Worm (Caenorhabditis elegans) whole organism, young adult: ENCODE data around the gene Y26G10.4.

ENCODE experiments used
- B0019.2 ChIP-seq: fragments of 200-800 bp; sonication (Bioruptor generic); conservative IDR thresholded peaks from 2 replicates; pipeline ENCODE4 v1.3.6; 2022; ENCODE audit warnings: missing genetic modification reagents, missing genetic modification characterization, missing compliant biosample characterization
- C06A6.2 ChIP-seq: fragments of 200-800 bp; sonication (Bioruptor generic); conservative IDR thresholded peaks from 2 replicates; pipeline ENCODE4 v1.3.6; 2022; ENCODE audit warnings: missing genetic modification characterization, missing compliant biosample characterization
- F10E7.11 ChIP-seq: sonication (generic microtip); optimal IDR thresholded peaks from 2 replicates; lab custom pipeline; 2017; ENCODE audit warnings: mild to moderate bottlenecking, missing genetic modification characterization, moderate library complexity, missing compliant biosample characterization
- F22D6.2 ChIP-seq: sonication (generic microtip); optimal IDR thresholded peaks from 2 replicates; lab custom pipeline; 2016; ENCODE audit warnings: mild to moderate bottlenecking, missing genetic modification characterization, missing compliant biosample characterization
- F23B12.7 ChIP-seq: sonication (generic microtip); optimal IDR thresholded peaks from 2 replicates; lab custom pipeline; 2017; ENCODE audit warnings: missing genetic modification characterization, mild to moderate bottlenecking, missing compliant biosample characterization, antibody characterized with exemption, moderate library complexity; ENCODE audit not compliant: insufficient read depth
- F37B4.10 ChIP-seq: fragments of 200-800 bp; sonication (Bioruptor generic); IDR thresholded peaks from 2 replicates; pipeline ENCODE4 v1.3.6; 2022; ENCODE audit warnings: missing genetic modification characterization, missing compliant biosample characterization
- F55B11.4 ChIP-seq: sonication (generic microtip); optimal IDR thresholded peaks from 2 replicates; lab custom pipeline; 2016; ENCODE audit warnings: missing compliant biosample characterization, missing genetic modification characterization, borderline replicate concordance; ENCODE audit not compliant: insufficient read depth
- T07F8.4 ChIP-seq: sonication (generic microtip); optimal IDR thresholded peaks from 2 replicates; lab custom pipeline; 2016; ENCODE audit warnings: mild to moderate bottlenecking, missing genetic modification characterization, moderate library complexity, missing compliant biosample characterization
- T26A5.8 ChIP-seq: sonication (generic microtip); optimal IDR thresholded peaks from 2 replicates; lab custom pipeline; 2016; ENCODE audit warnings: missing genetic modification characterization, missing compliant biosample characterization
- Y53F4B.3 ChIP-seq: fragments of 200-800 bp; sonication (Bioruptor generic); IDR thresholded peaks from 2 replicates; pipeline ENCODE4 v1.3.6; 2022; ENCODE audit warnings: missing genetic modification reagents, missing genetic modification characterization, missing compliant biosample characterization
- Y53G8AR.9 ChIP-seq: fragments of 200-800 bp; sonication (Bioruptor generic); conservative IDR thresholded peaks from 2 replicates; pipeline ENCODE4 v1.3.6; 2022; ENCODE audit warnings: missing genetic modification reagents, missing genetic modification characterization, missing compliant biosample characterization
- Y56A3A.18 ChIP-seq: fragments of 200-800 bp; sonication (Bioruptor generic); IDR thresholded peaks from 2 replicates; pipeline ENCODE4 v1.3.6; 2022; ENCODE audit warnings: missing genetic modification reagents, missing genetic modification characterization, missing compliant biosample characterization
- Y79H2A.3 ChIP-seq: fragments of 200-800 bp; sonication (Bioruptor generic); conservative IDR thresholded peaks from 2 replicates; pipeline ENCODE4 v1.3.6; 2022; ENCODE audit warnings: missing genetic modification reagents, missing genetic modification characterization, missing compliant biosample characterization
- Y95B8A.8 ChIP-seq: fragments of 200-800 bp; sonication (Bioruptor generic); IDR thresholded peaks from 2 replicates; pipeline ENCODE4 v1.3.6; 2022; ENCODE audit warnings: missing genetic modification reagents, missing genetic modification characterization, missing compliant biosample characterization
- ZK185.1 ChIP-seq: sonication (generic microtip); optimal IDR thresholded peaks from 2 replicates; lab custom pipeline; 2016; ENCODE audit warnings: mild to moderate bottlenecking, missing genetic modification characterization, missing compliant biosample characterization; ENCODE audit not compliant: poor library complexity, severe bottlenecking
- aptf-2 ChIP-seq: fragments of 200-800 bp; sonication (Bioruptor generic); conservative IDR thresholded peaks from 2 replicates; pipeline ENCODE4 v1.3.6; 2022; ENCODE audit warnings: missing genetic modification reagents, missing genetic modification characterization, missing compliant biosample characterization
- attf-6 ChIP-seq: fragments of 200-800 bp; sonication (Bioruptor generic); IDR thresholded peaks from 2 replicates; pipeline ENCODE4 v1.3.6; 2022; ENCODE audit warnings: missing genetic modification reagents, missing genetic modification characterization, missing compliant biosample characterization
- bed-2 ChIP-seq: fragments of 200-800 bp; sonication (Bioruptor generic); IDR thresholded peaks from 2 replicates; pipeline ENCODE4 v1.3.6; 2022; ENCODE audit warnings: missing genetic modification reagents, missing genetic modification characterization, missing compliant biosample characterization
- cebp-2 ChIP-seq: fragments of 200-800 bp; sonication (Bioruptor generic); IDR thresholded peaks from 2 replicates; pipeline ENCODE4 v1.3.6; 2022; ENCODE audit warnings: missing genetic modification characterization, missing compliant biosample characterization
- ceh-79 ChIP-seq: sonication (generic microtip); optimal IDR thresholded peaks from 2 replicates; lab custom pipeline; 2017; ENCODE audit warnings: mild to moderate bottlenecking, missing genetic modification characterization, missing compliant biosample characterization
- chd-7 ChIP-seq: sonication (generic microtip); optimal IDR thresholded peaks from 2 replicates; lab custom pipeline; 2016; ENCODE audit warnings: mild to moderate bottlenecking, missing genetic modification characterization, moderate library complexity, missing compliant biosample characterization
- dpl-1 ChIP-seq: fragments of 150-350 bp; optimal IDR thresholded peaks from 2 replicates; lab custom pipeline; 2014; ENCODE audit warnings: missing biosample characterization, missing genetic modification reagents, missing genetic modification characterization
- egl-18 ChIP-seq: fragments of 200-800 bp; sonication (Bioruptor generic); IDR thresholded peaks from 2 replicates; pipeline ENCODE4 v1.3.6; 2022; ENCODE audit warnings: missing genetic modification reagents, missing genetic modification characterization, missing compliant biosample characterization
- egrh-3 ChIP-seq: fragments of 200-800 bp; sonication (Bioruptor generic); IDR thresholded peaks from 2 replicates; pipeline ENCODE4 v1.3.6; 2022; ENCODE audit warnings: missing genetic modification reagents, missing genetic modification characterization, missing compliant biosample characterization
- hmg-1.2 ChIP-seq: fragments of 200-800 bp; sonication (Bioruptor generic); IDR thresholded peaks from 2 replicates; pipeline ENCODE4 v1.3.6; 2022; ENCODE audit warnings: missing genetic modification reagents, missing genetic modification characterization, missing compliant biosample characterization
- hrde-1 ChIP-seq: sonication (generic microtip); optimal IDR thresholded peaks from 2 replicates; lab custom pipeline; 2016; ENCODE audit warnings: missing genetic modification characterization, mild to moderate bottlenecking, missing compliant biosample characterization, moderate library complexity, missing genotype, missing genetic modification reagents, borderline replicate concordance
- let-607 ChIP-seq, 2 experiments: fragments of 200-800 bp in 1 of 2; sonication (Bioruptor generic) in 1 of 2; sonication (generic microtip) in 1 of 2; optimal IDR thresholded peaks; 2 replicates each; lab custom pipeline; 2016 to 2018; ENCODE audit warnings: mild to moderate bottlenecking in 2 of 2, missing compliant biosample characterization in 2 of 2, missing genetic modification characterization in 2 of 2, moderate library complexity in 2 of 2, missing genotype in 1 of 2
- lin-35 ChIP-seq, 3 experiments: fragments of 150-350 bp in 2 of 3; sonication (generic microtip) in 1 of 3; optimal IDR thresholded peaks; 2 replicates each; lab custom pipeline; 2014 to 2018; ENCODE audit warnings: missing biosample characterization in 3 of 3, missing genetic modification characterization in 3 of 3, missing genetic modification reagents in 3 of 3
- lin-54 ChIP-seq: fragments of 200-800 bp; sonication (Bioruptor generic); optimal IDR thresholded peaks from 2 replicates; lab custom pipeline; 2018; ENCODE audit warnings: mild to moderate bottlenecking, missing genetic modification characterization, missing compliant biosample characterization
- mcd-1 ChIP-seq: fragments of 200-800 bp; sonication (Bioruptor generic); IDR thresholded peaks from 2 replicates; pipeline ENCODE4 v1.3.6; 2022; ENCODE audit warnings: missing genetic modification reagents, missing genetic modification characterization, missing compliant biosample characterization
- nfya-2 ChIP-seq: fragments of 200-800 bp; sonication (Bioruptor generic); IDR thresholded peaks from 2 replicates; pipeline ENCODE4 v1.3.6; 2022; ENCODE audit warnings: missing genetic modification reagents, missing genetic modification characterization, missing compliant biosample characterization
- nhr-120 ChIP-seq: fragments of 200-800 bp; sonication (Bioruptor generic); IDR thresholded peaks from 2 replicates; pipeline ENCODE4 v1.3.6; 2022; ENCODE audit warnings: missing genetic modification characterization, missing compliant biosample characterization
- nhr-27 ChIP-seq: fragments of 200-800 bp; sonication (Bioruptor generic); optimal IDR thresholded peaks from 2 replicates; lab custom pipeline; 2018; ENCODE audit warnings: mild to moderate bottlenecking, missing genetic modification characterization, moderate library complexity, missing compliant biosample characterization
- pha-4 ChIP-seq: fragments of 150-350 bp; sonication (generic microtip); optimal IDR thresholded peaks from 2 replicates; lab custom pipeline; 2014; ENCODE audit warnings: missing biosample characterization, missing genetic modification reagents, missing genetic modification characterization
- rcor-1 ChIP-seq: fragments of 200-800 bp; sonication (Bioruptor generic); IDR thresholded peaks from 2 replicates; pipeline ENCODE4 v1.3.6; 2022; ENCODE audit warnings: missing genetic modification reagents, missing genetic modification characterization, missing compliant biosample characterization
- somi-1 ChIP-seq: fragments of 200-800 bp; sonication (Bioruptor generic); optimal IDR thresholded peaks from 2 replicates; lab custom pipeline; 2018; ENCODE audit warnings: mild to moderate bottlenecking, missing genetic modification characterization, missing compliant biosample characterization
- unc-62 ChIP-seq: fragments of 150-350 bp; optimal IDR thresholded peaks from 2 replicates; lab custom pipeline; 2014; ENCODE audit warnings: missing biosample characterization, missing genetic modification reagents, missing genetic modification characterization
- xnd-1 ChIP-seq: sonication (generic microtip); optimal IDR thresholded peaks from 2 replicates; lab custom pipeline; 2016; ENCODE audit warnings: missing genotype, missing genetic modification reagents, missing genetic modification characterization, missing compliant biosample characterization
- zfh-2 ChIP-seq: fragments of 200-800 bp; sonication (Bioruptor generic); conservative IDR thresholded peaks from 2 replicates; pipeline ENCODE4 v1.3.6; 2022; ENCODE audit warnings: missing genetic modification reagents, missing genetic modification characterization, missing compliant biosample characterization
- zim-3 ChIP-seq: sonication (generic microtip); optimal IDR thresholded peaks from 2 replicates; lab custom pipeline; 2017; ENCODE audit warnings: mild to moderate bottlenecking, missing genetic modification characterization, moderate library complexity, missing compliant biosample characterization
- ztf-25 ChIP-seq: fragments of 200-800 bp; sonication (Bioruptor generic); IDR thresholded peaks from 2 replicates; pipeline ENCODE4 v1.3.6; 2022; ENCODE audit warnings: missing genetic modification reagents, missing genetic modification characterization, missing compliant biosample characterization
- ztf-3 ChIP-seq: fragments of 200-800 bp; sonication (Bioruptor generic); optimal IDR thresholded peaks from 2 replicates; lab custom pipeline; 2018; ENCODE audit warnings: mild to moderate bottlenecking, missing genetic modification characterization, missing compliant biosample characterization

Y26G10.4 gene

DNA sequence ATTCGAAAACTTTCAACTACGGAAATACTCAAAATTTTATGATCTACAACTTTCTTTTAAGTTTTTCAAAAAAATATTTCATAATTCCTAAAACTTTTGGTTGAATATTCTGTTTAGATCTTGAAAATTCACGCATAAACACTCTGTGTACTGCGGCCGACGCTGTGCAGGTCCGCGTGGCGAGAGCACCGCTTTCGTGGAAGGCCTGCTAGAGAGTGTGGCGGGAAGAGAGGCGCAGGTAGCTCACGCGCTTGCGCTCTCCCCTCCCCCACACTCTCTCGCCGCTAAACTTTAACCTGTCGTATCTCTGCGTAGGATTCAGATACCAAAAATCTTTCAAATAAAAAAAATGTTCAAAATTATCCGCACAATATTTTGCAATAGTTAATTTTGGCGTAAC is 15.7 kb downstream of the Y26G10.4 start:
- peak; percentile 59; the same call in 1 of the 2 replicates for TF ChIP-seq egrh-3
- no peak for TF ChIP-seq bed-2
- TF ChIP-seq F55B11.4, result no peak
- TF ChIP-seq zfh-2 (GFP tag; lab: Robert Waterston, UW), result peak; percentile 74

DNA sequence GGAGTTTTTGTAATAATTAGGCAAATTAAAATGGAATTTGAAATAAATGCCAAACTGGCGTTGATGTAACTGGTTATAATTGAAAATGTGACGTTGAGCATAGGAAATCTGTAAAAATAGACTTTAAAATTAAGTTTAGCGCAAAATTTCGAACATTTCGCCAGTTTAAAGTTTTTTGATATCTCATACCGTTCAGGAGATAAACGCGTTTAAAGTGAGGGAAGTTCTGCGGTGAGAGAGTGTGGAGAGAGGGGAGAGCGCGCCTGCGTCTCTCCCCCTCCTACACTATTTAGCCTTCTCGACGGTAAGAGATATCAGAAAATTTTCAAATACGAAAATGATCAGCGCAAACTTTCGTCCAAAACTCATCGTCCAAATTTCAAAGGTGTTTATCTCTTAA is 22.4 kb downstream of the Y26G10.4 start, which contains the start of gene str-92:
str-92 (minus strand) TSS at position 101 of the 400 bp plus-strand sequence.
- no peak for TF ChIP-seq xnd-1 (tag; lab: Kevin White, UChicago)
- no peak for TF ChIP-seq unc-62 (GFP tag; lab: Kevin White, UChicago)
- TF ChIP-seq rcor-1 (GFP tag; lab: Robert Waterston, UW), result no peak
- TF ChIP-seq ztf-25 (GFP tag; lab: Robert Waterston, UW), result no peak
- TF ChIP-seq zim-3 (tag; lab: Kevin White, UChicago), result no peak
- no peak for TF ChIP-seq zfh-2 (GFP tag; lab: Robert Waterston, UW)
- TF ChIP-seq T26A5.8 (tag; lab: Kevin White, UChicago), result no peak
- no peak for TF ChIP-seq nhr-120 (GFP tag; lab: Robert Waterston, UW)
- TF ChIP-seq somi-1 (GFP tag; lab: Kevin White, UChicago), result no peak
- TF ChIP-seq F55B11.4, result no peak
- TF ChIP-seq let-607 (tag; optimal IDR thresholded peaks at IDR 0.05; lab: Kevin White, UChicago), result no peak
- no peak for TF ChIP-seq Y53F4B.3 (GFP tag; lab: Robert Waterston, UW)
- TF ChIP-seq Y56A3A.18, result no peak
- no peak for TF ChIP-seq chd-7
- no peak for TF ChIP-seq lin-54 (GFP tag; lab: Kevin White, UChicago)
- TF ChIP-seq aptf-2, result no peak
- no peak for TF ChIP-seq ztf-3 (GFP tag; lab: Kevin White, UChicago)
- no peak for TF ChIP-seq F10E7.11 (tag; lab: Kevin White, UChicago)
- TF ChIP-seq ZK185.1 (tag; lab: Kevin White, UChicago), result no peak

DNA sequence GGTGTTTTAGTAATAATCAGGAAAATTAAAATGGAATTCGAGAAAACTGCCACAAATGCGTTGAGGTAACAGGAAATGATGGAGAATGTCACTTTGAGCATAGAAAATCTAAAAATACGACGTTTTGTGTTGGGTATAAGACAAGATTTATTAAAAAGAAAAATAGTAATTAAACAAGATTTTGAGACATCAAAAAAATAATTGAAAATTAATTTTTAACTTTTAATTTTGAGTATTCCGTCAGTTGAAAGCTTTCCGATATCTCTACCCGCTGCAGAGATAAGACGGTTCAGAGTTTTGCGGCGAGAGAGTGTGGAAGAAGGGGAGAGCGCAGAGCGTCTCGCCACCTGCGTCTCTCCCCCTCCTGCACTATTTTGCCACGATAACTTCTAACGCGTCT is 25.7 kb downstream of the Y26G10.4 start, which contains the start of gene str-93:
str-93 (minus strand) TSS at position 101 of the 400 bp plus-strand sequence.
- TF ChIP-seq Y53G8AR.9 (GFP tag; lab: Robert Waterston, UW) (no peak), hmg-1.2 (GFP tag; lab: Robert Waterston, UW) (peak; percentile 57)

DNA sequence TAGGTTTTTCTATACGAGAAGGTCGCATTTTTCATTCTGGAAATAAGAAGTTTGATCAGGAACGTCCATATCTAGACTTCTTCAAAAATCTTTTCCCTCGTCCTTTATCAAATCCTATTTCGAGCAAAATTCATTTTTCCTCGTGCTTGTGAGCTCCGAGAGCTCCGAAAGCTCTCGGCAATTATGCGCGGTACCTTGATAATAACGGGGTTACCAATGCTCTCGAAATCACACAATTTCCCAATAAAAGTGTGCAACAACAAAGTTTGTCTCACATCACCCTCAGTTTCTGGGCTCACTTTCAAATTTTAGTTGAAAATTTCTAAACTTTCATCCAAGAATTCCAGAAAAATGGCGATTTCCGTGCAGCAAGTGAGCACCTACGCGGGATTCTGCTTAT is 30.5 kb downstream of the Y26G10.4 start, which contains the start of gene str-89:
str-89 (plus strand) TSS at position 301 of the 400 bp plus-strand sequence.
- no peak for TF ChIP-seq C06A6.2 (GFP tag; lab: Robert Waterston, UW)
- no peak for TF ChIP-seq T07F8.4
- TF ChIP-seq egrh-3, result no peak
- TF ChIP-seq F22D6.2 (tag; lab: Kevin White, UChicago), result no peak
- TF ChIP-seq cebp-2 (GFP tag; lab: Robert Waterston, UW), result no peak
- TF ChIP-seq lin-35 (GFP tag; optimal IDR thresholded peaks at IDR 0.05; lab: Kevin White, UChicago), result no peak
- no peak for TF ChIP-seq attf-6
- TF ChIP-seq, all 124 proteins: peak for 0

DNA sequence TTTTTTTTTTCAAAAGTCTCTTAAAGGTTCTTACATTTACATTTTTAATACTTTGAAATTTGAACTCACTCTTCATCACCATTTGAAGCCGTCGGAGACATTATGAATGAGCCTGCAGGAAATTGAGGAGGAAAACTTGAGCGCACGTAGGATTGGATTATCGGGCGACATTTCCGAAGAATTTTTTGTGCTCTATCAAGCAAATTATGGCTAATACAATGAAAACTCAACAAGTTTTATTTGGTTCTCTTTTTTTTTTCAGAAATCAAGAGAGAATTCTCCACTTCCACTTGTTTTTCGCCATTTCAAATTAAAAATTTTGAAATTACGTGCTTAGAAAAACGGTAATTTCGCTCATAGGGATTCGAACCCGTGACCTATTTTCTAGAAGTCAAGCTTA is 31.3 kb downstream of the Y26G10.4 start, which contains the start of gene F59A1.12:
F59A1.12 (minus strand) TSS at position 101 of the 400 bp plus-strand sequence.
- no peak for TF ChIP-seq F22D6.2 (tag; lab: Kevin White, UChicago)
- TF ChIP-seq dpl-1, result no peak
- TF ChIP-seq ceh-79, result no peak
- TF ChIP-seq egl-18 (GFP tag; lab: Robert Waterston, UW), result no peak
- no peak for TF ChIP-seq B0019.2
- no peak for TF ChIP-seq mcd-1 (GFP tag; lab: Robert Waterston, UW)
- no peak for TF ChIP-seq nhr-120 (GFP tag; lab: Robert Waterston, UW)
- TF ChIP-seq Y79H2A.3, result no peak
- TF ChIP-seq F37B4.10 (GFP tag; lab: Robert Waterston, UW), result no peak
- no peak for TF ChIP-seq pha-4 (tag; lab: Kevin White, UChicago)
- TF ChIP-seq hrde-1 (tag; lab: Kevin White, UChicago), result no peak
- no peak for TF ChIP-seq nfya-2 (GFP tag; lab: Robert Waterston, UW)
- TF ChIP-seq Y95B8A.8 (GFP tag; lab: Robert Waterston, UW), result no peak
- no peak for TF ChIP-seq nhr-27
- TF ChIP-seq F23B12.7 (tag; lab: Kevin White, UChicago), result no peak
